Fruit fly (Drosophila melanogaster) whole organism, embryonic: ENCODE results near the gene raw.
A peak's percentile ranks its signal among the peaks of the same experiment; 100 is the strongest.

Experiments used
- Ada2b ChIP-seq: fragments of 200-800 bp; sonication (Bioruptor generic); IDR thresholded peaks from 2 replicates; pipeline ENCODE4 v1.3.6; 2022; ENCODE audit warnings: missing biosample characterization, missing genetic modification characterization
- Atf6 ChIP-seq: fragments of 200-800 bp; sonication (Bioruptor generic); IDR thresholded peaks from 2 replicates; pipeline ENCODE4 v1.3.6; 2022; ENCODE audit warnings: missing biosample characterization, missing genetic modification characterization
- C15 ChIP-seq: fragments of 200-800 bp; sonication (Bioruptor generic); IDR thresholded peaks from 3 replicates; pipeline ENCODE4 v1.3.6; 2022; ENCODE audit warnings: missing biosample characterization, missing genetic modification characterization
- CG10366 ChIP-seq: fragments of 200-800 bp; sonication (Bioruptor generic); IDR thresholded peaks from 2 replicates; pipeline ENCODE4 v1.3.6; 2022; ENCODE audit warnings: missing biosample characterization, missing genetic modification characterization
- CG10959 ChIP-seq: fragments of 200-800 bp; sonication (Bioruptor generic); IDR thresholded peaks from 2 replicates; pipeline ENCODE4 v1.3.6; 2022; ENCODE audit warnings: missing biosample characterization, missing genetic modification characterization
- CG11456 ChIP-seq: fragments of 200-800 bp; sonication (Bioruptor generic); IDR thresholded peaks from 3 replicates; pipeline ENCODE4 v1.3.6; 2022; ENCODE audit warnings: missing biosample characterization, missing genetic modification characterization
- CG12071 ChIP-seq: fragments of 200-800 bp; sonication (Bioruptor generic); optimal IDR thresholded peaks from 3 replicates; lab custom pipeline; 2018; ENCODE audit warnings: missing biosample characterization, mild to moderate bottlenecking, missing genetic modification characterization
- CG1233 ChIP-seq: fragments of 200-800 bp; sonication (Bioruptor generic); optimal IDR thresholded peaks from 4 replicates; lab custom pipeline; 2018; ENCODE audit warnings: missing biosample characterization, mild to moderate bottlenecking, missing genetic modification characterization
- CG12659 ChIP-seq: fragments of 200-800 bp; sonication (Bioruptor generic); optimal IDR thresholded peaks from 3 replicates; lab custom pipeline; 2017; ENCODE audit warnings: mild to moderate bottlenecking, missing biosample characterization, missing genetic modification reagents, missing genetic modification characterization
- CG1529 ChIP-seq: fragments of 200-800 bp; sonication (Bioruptor generic); optimal IDR thresholded peaks from 3 replicates; lab custom pipeline; 2018; ENCODE audit warnings: missing biosample characterization, missing genetic modification characterization
- CG31441 ChIP-seq: fragments of 200-800 bp; sonication (Bioruptor generic); IDR thresholded peaks from 2 replicates; pipeline ENCODE4 v1.3.6; 2022; ENCODE audit warnings: missing biosample characterization, missing genetic modification characterization
- CG3163 ChIP-seq: fragments of 200-800 bp; sonication (Bioruptor generic); optimal IDR thresholded peaks from 3 replicates; lab custom pipeline; 2016; ENCODE audit warnings: missing biosample characterization, missing genetic modification characterization
- CG3726 ChIP-seq: fragments of 200-800 bp; sonication (Bioruptor generic); IDR thresholded peaks from 3 replicates; pipeline ENCODE4, ENCODE4 v1.3.6; 2022; ENCODE audit warnings: missing biosample characterization, missing genetic modification characterization
- CG3847 ChIP-seq: fragments of 200-800 bp; sonication (Bioruptor generic); IDR thresholded peaks from 2 replicates; pipeline ENCODE4 v1.3.6; 2022; ENCODE audit warnings: missing biosample characterization, missing genetic modification characterization
- CG4360 ChIP-seq: fragments of 200-800 bp; sonication (Bioruptor generic); IDR thresholded peaks from 2 replicates; pipeline ENCODE4 v1.3.6; 2022; ENCODE audit warnings: missing biosample characterization, missing genetic modification characterization
- CG4707 ChIP-seq: fragments of 200-800 bp; sonication (Bioruptor generic); optimal IDR thresholded peaks from 2 replicates; lab custom pipeline; 2018; ENCODE audit warnings: missing biosample characterization, mild to moderate bottlenecking, missing genetic modification characterization, moderate library complexity
- CG6254 ChIP-seq: fragments of 200-800 bp; sonication (Bioruptor generic); optimal IDR thresholded peaks from 3 replicates; lab custom pipeline; 2017; ENCODE audit warnings: mild to moderate bottlenecking, missing biosample characterization, missing genetic modification reagents, missing genetic modification characterization
- CG6791 ChIP-seq: fragments of 200-800 bp; sonication (Bioruptor generic); IDR thresholded peaks from 3 replicates; pipeline ENCODE4 v1.3.6; 2022; ENCODE audit warnings: missing biosample characterization, missing genetic modification characterization; ENCODE audit not compliant: partially characterized antibody
- CG7372 ChIP-seq: fragments of 200-800 bp; sonication (Bioruptor generic); IDR thresholded peaks from 2 replicates; pipeline ENCODE4 v1.3.6; 2022; ENCODE audit warnings: missing biosample characterization, missing genetic modification characterization
- CG8089 ChIP-seq: fragments of 200-800 bp; sonication (Bioruptor generic); optimal IDR thresholded peaks from 3 replicates; lab custom pipeline; 2016; ENCODE audit warnings: missing biosample characterization, missing genetic modification characterization
- CTCF ChIP-seq: fragments of 200-800 bp; sonication (Bioruptor generic); optimal IDR thresholded peaks from 2 replicates; lab custom pipeline; 2017; ENCODE audit warnings: missing biosample characterization, mild to moderate bottlenecking, missing genetic modification characterization, moderate library complexity
- CkIIα-i1 ChIP-seq: fragments of 200-800 bp; sonication (Bioruptor generic); IDR thresholded peaks from 2 replicates; pipeline ENCODE4 v1.3.6; 2022; ENCODE audit warnings: missing biosample characterization, missing genetic modification characterization
- Dbx ChIP-seq: fragments of 200-800 bp; sonication (Bioruptor generic); IDR thresholded peaks from 3 replicates; pipeline ENCODE4 v1.3.6; 2022; ENCODE audit warnings: missing biosample characterization, missing genetic modification characterization
- Doc3 ChIP-seq: fragments of 200-800 bp; sonication (Bioruptor generic); IDR thresholded peaks from 3 replicates; pipeline ENCODE4 v1.3.6; 2022; ENCODE audit warnings: missing biosample characterization, missing genetic modification characterization; ENCODE audit not compliant: partially characterized antibody
- GATAe ChIP-seq: fragments of 200-800 bp; sonication (Bioruptor generic); conservative IDR thresholded peaks from 2 replicates; pipeline ENCODE4 v1.3.6; 2022; ENCODE audit warnings: missing biosample characterization, missing genetic modification characterization
- Gsc ChIP-seq: fragments of 200-800 bp; sonication (Bioruptor generic); IDR thresholded peaks from 2 replicates; pipeline ENCODE4 v1.3.6; 2022; ENCODE audit warnings: missing biosample characterization, missing genetic modification characterization
- Hr51 ChIP-seq, 2 experiments: fragments of 200-800 bp; sonication (Bioruptor generic); optimal IDR thresholded peaks; 2 replicates in 1 of 2; 3 replicates in 1 of 2; lab custom pipeline; 2016 to 2018; ENCODE audit warnings: missing biosample characterization in 2 of 2, missing genetic modification characterization in 2 of 2, mild to moderate bottlenecking in 1 of 2, moderate library complexity in 1 of 2
- Hsf ChIP-seq: fragments of 200-800 bp; sonication (Bioruptor generic); optimal IDR thresholded peaks from 3 replicates; lab custom pipeline; 2016; ENCODE audit warnings: missing biosample characterization, missing genetic modification characterization
- Neu2 ChIP-seq: fragments of 200-800 bp; sonication (Bioruptor generic); optimal IDR thresholded peaks from 3 replicates; lab custom pipeline; 2016; ENCODE audit warnings: missing biosample characterization, missing genetic modification characterization, borderline replicate concordance
- ara ChIP-seq: fragments of 200-800 bp; sonication (Bioruptor generic); IDR thresholded peaks from 2 replicates; pipeline ENCODE4 v1.3.6; 2022; ENCODE audit warnings: missing biosample characterization, missing genetic modification characterization
- corto ChIP-seq: fragments of 200-800 bp; sonication (Bioruptor generic); optimal IDR thresholded peaks from 2 replicates; lab custom pipeline; 2016; ENCODE audit warnings: missing biosample characterization, mild to moderate bottlenecking, missing genetic modification characterization, moderate library complexity
- dysf ChIP-seq: fragments of 200-800 bp; sonication (Bioruptor generic); IDR thresholded peaks from 3 replicates; pipeline ENCODE4 v1.3.6; 2022; ENCODE audit warnings: missing biosample characterization, missing genetic modification characterization
- esg ChIP-seq: fragments of 200-800 bp; sonication (Bioruptor generic); conservative IDR thresholded peaks from 2 replicates; pipeline ENCODE4 v1.3.6; 2022; ENCODE audit warnings: missing biosample characterization, missing genetic modification characterization
- eve ChIP-seq, 2 experiments: fragments of >200 bp; optimal IDR thresholded peaks; 2 replicates each; lab custom pipeline; 2017; ENCODE audit warnings: missing biosample characterization in 2 of 2, missing genetic modification characterization in 2 of 2
- exex ChIP-seq: fragments of 200-800 bp; sonication (Bioruptor generic); optimal IDR thresholded peaks from 4 replicates; lab custom pipeline; 2018; ENCODE audit warnings: missing biosample characterization, mild to moderate bottlenecking, missing genetic modification characterization, moderate library complexity
- ftz-f1 ChIP-seq: fragments of 200-800 bp; sonication (Bioruptor generic); optimal IDR thresholded peaks from 2 replicates; lab custom pipeline; 2016; ENCODE audit warnings: missing biosample characterization, missing genetic modification characterization
- gro ChIP-seq: fragments of 200-800 bp; sonication (Bioruptor generic); optimal IDR thresholded peaks from 2 replicates; lab custom pipeline; 2016; ENCODE audit warnings: missing biosample characterization, missing genetic modification characterization
- gsb ChIP-seq: fragments of 200-800 bp; sonication (Bioruptor generic); IDR thresholded peaks from 2 replicates; pipeline ENCODE4 v1.3.6; 2022; ENCODE audit warnings: missing biosample characterization, missing genetic modification characterization
- gsb-n ChIP-seq: fragments of 200-800 bp; sonication (Bioruptor generic); optimal IDR thresholded peaks from 3 replicates; lab custom pipeline; 2018; ENCODE audit warnings: missing biosample characterization, mild to moderate bottlenecking, missing genetic modification characterization
- hth ChIP-seq: fragments of >200 bp; optimal IDR thresholded peaks from 2 replicates; lab custom pipeline; 2017; ENCODE audit warnings: inconsistent platforms
- lab ChIP-seq: fragments of 200-800 bp; sonication (Bioruptor generic); optimal IDR thresholded peaks from 3 replicates; lab custom pipeline; 2017; ENCODE audit warnings: missing biosample characterization, missing genetic modification characterization, mild to moderate bottlenecking, moderate library complexity, missing genetic modification reagents
- mam ChIP-seq: fragments of 200-800 bp; sonication (Bioruptor generic); optimal IDR thresholded peaks from 3 replicates; lab custom pipeline; 2016; ENCODE audit warnings: missing biosample characterization, missing genetic modification characterization
- peb ChIP-seq: fragments of 200-800 bp; sonication (Bioruptor generic); IDR thresholded peaks from 2 replicates; pipeline ENCODE4 v1.3.6; 2022; ENCODE audit warnings: missing biosample characterization, missing genetic modification characterization
- prd ChIP-seq, 3 experiments: fragments of >200 bp in 2 of 3; fragments of 200-800 bp in 1 of 3; sonication (Bioruptor generic) in 1 of 3; optimal IDR thresholded peaks in 2 of 3; IDR thresholded peaks in 1 of 3; 2 replicates in 2 of 3; 3 replicates in 1 of 3; pipeline versions ENCODE4 v1.3.6 to Lab custom; 2017 to 2022; ENCODE audit warnings: missing biosample characterization in 1 of 3, missing genetic modification characterization in 1 of 3
- salm ChIP-seq: fragments of 200-800 bp; sonication (Bioruptor generic); optimal IDR thresholded peaks from 2 replicates; lab custom pipeline; 2018; ENCODE audit warnings: missing biosample characterization, mild to moderate bottlenecking, missing genetic modification characterization
- sc ChIP-seq, 3 experiments: fragments of >200 bp in 2 of 3; fragments of 200-800 bp in 1 of 3; sonication (Bioruptor generic) in 1 of 3; optimal IDR thresholded peaks; 2 replicates in 2 of 3; 3 replicates in 1 of 3; lab custom pipeline; 2017; ENCODE audit warnings: mild to moderate bottlenecking in 1 of 3, missing biosample characterization in 1 of 3, missing genetic modification characterization in 1 of 3, missing genetic modification reagents in 1 of 3
- sens ChIP-seq: fragments of 200-800 bp; sonication (Bioruptor generic); peaks from one replicate; lab custom pipeline; 2016; ENCODE audit warnings: missing biosample characterization, missing genetic modification characterization
- sens-2 ChIP-seq: fragments of 200-800 bp; sonication (Bioruptor generic); IDR thresholded peaks from 2 replicates; pipeline ENCODE4 v1.3.6; 2022; ENCODE audit warnings: missing biosample characterization, missing genetic modification characterization
- sisA ChIP-seq: fragments of 200-800 bp; sonication (Bioruptor generic); IDR thresholded peaks from 2 replicates; pipeline ENCODE4 v1.3.6; 2022; ENCODE audit warnings: missing biosample characterization, missing genetic modification characterization
- slou ChIP-seq: fragments of 200-800 bp; sonication (Bioruptor generic); optimal IDR thresholded peaks from 3 replicates; lab custom pipeline; 2016; ENCODE audit warnings: missing biosample characterization, missing genetic modification characterization
- sna ChIP-seq: fragments of 200-800 bp; sonication (Bioruptor generic); IDR thresholded peaks from 2 replicates; pipeline ENCODE4 v1.3.6; 2022; ENCODE audit warnings: missing biosample characterization, missing genetic modification characterization; ENCODE audit not compliant: partially characterized antibody
- ttk ChIP-seq: fragments of 200-800 bp; sonication (Bioruptor generic); IDR thresholded peaks from 2 replicates; pipeline ENCODE4 v2.1.2; 2022; ENCODE audit warnings: missing biosample characterization, missing genetic modification characterization
- twi ChIP-seq: fragments of 200-800 bp; optimal IDR thresholded peaks from 2 replicates; lab custom pipeline; 2019; ENCODE audit warnings: missing biosample characterization, mild to moderate bottlenecking, missing genetic modification characterization, moderate library complexity

raw gene

dm6 chr2L:8719757-8720156, 20.7 kb downstream of the raw start (continued):
- TF ChIP-seq ftz-f1 (GFP tag; lab: Kevin White, UChicago) (peak; percentile 30), CTCF (GFP tag; lab: Kevin White, UChicago) (no peak), Atf6 (peak; percentile 37; the same call in 1 of the 2 replicates), esg (GFP tag; lab: Robert Waterston, UW) (no peak), CG10366 (no peak), Doc3 (no peak), corto (no peak), Neu2 (GFP tag; lab: Kevin White, UChicago) (no peak), slou (GFP tag; lab: Kevin White, UChicago) (no peak), eve (GFP tag; optimal IDR thresholded peaks at IDR 0.05; lab: Kevin White, UChicago) (no peak), peb (GFP tag; lab: Robert Waterston, UW) (no peak), Ada2b (no peak), GATAe (peak; percentile 66), CG12659 (GFP tag; lab: Kevin White, UChicago) (no peak), gsb (GFP tag; lab: Robert Waterston, UW) (no peak), CG3726 (GFP tag; lab: Robert Waterston, UW) (no peak), ara (GFP tag; lab: Robert Waterston, UW) (no peak), CG3163 (GFP tag; lab: Kevin White, UChicago) (no peak), CG4707 (GFP tag; lab: Kevin White, UChicago) (no peak), CG7372 (GFP tag; lab: Robert Waterston, UW) (no peak), gsb-n (tag; lab: Kevin White, UChicago) (no peak), Dbx (GFP tag; lab: Robert Waterston, UW) (no peak), Hr51 (GFP tag; optimal IDR thresholded peaks at IDR 0.05; lab: Kevin White, UChicago) (no peak), sens-2 (GFP tag; lab: Robert Waterston, UW) (peak; percentile 78), Hsf (GFP tag; lab: Kevin White, UChicago) (no peak), C15 (GFP tag; lab: Robert Waterston, UW) (no peak), salm (no peak), CG1529 (no peak), ttk (GFP tag; lab: Robert Waterston, UW) (no peak), CG31441 (GFP tag; lab: Robert Waterston, UW) (no peak), CG6791 (GFP tag; lab: Robert Waterston, UW) (no peak), exex (peak; percentile 96), CG10959 (GFP tag; lab: Robert Waterston, UW) (no peak), gro (peak; percentile 66), twi (no peak), sens (peak; percentile 68), sc (optimal IDR thresholded peaks at IDR 0.05; lab: Kevin White, UChicago) (no peak), sc (GFP tag; optimal IDR thresholded peaks at IDR 0.05; lab: Kevin White, UChicago) (no peak), sna (GFP tag; lab: Robert Waterston, UW) (no peak), prd (optimal IDR thresholded peaks at IDR 0.05; lab: Kevin White, UChicago) (no peak), prd (GFP tag; IDR thresholded peaks at IDR 0.05; lab: Robert Waterston, UW) (no peak), CG4360 (GFP tag; lab: Robert Waterston, UW) (no peak), dysf (no peak), lab (peak; percentile 55), Gsc (GFP tag; lab: Robert Waterston, UW) (no peak), mam (GFP tag; lab: Kevin White, UChicago) (no peak), CG11456 (GFP tag; lab: Robert Waterston, UW) (no peak), CG12071 (GFP tag; lab: Kevin White, UChicago) (no peak), sisA (no peak), hth (lab: Kevin White, UChicago) (no peak), CG8089 (no peak), CkIIα-i1 (no peak), CG6254 (GFP tag; lab: Kevin White, UChicago) (no peak), CG3847 (GFP tag; lab: Robert Waterston, UW) (no peak), CG1233 (GFP tag; lab: Kevin White, UChicago) (no peak)
